Worm (Caenorhabditis elegans): ENCODE measurements around the gene C28A5.1.

- TF ChIP-seq ZK337.2 (GFP tag; IDR thresholded peaks at IDR 0.05), result no peak
- no peak for TF ChIP-seq duxl-1 (tag; optimal IDR thresholded peaks at IDR 0.05; ENCODE audit: poor library complexity)
- no peak for TF ChIP-seq aly-2 (tag; optimal IDR thresholded peaks at IDR 0.05)
- no peak for TF ChIP-seq nhr-11 (tag; optimal IDR thresholded peaks at IDR 0.05)
- TF ChIP-seq F26F4.8 (GFP tag; conservative IDR thresholded peaks at IDR 0.05), result no peak
- no peak for TF ChIP-seq unc-39 (tag; optimal IDR thresholded peaks at IDR 0.05)
- TF ChIP-seq snpc-4 (tag; optimal IDR thresholded peaks at IDR 0.05), result no peak
- no peak for TF ChIP-seq hlh-11 (tag; optimal IDR thresholded peaks at IDR 0.05)
- TF ChIP-seq lsy-2 (tag; optimal IDR thresholded peaks at IDR 0.05), result no peak
- TF ChIP-seq dpl-1 (GFP tag; optimal IDR thresholded peaks at IDR 0.05), result no peak
Measured at ce11 chrIII:4450773-4451423, 16.8 kb upstream of the C28A5.1 start.

Measured in whole organism, L4 larva.